Worm (Caenorhabditis elegans) whole organism, midembryonic: ENCODE measurements around the gene mspn-1.

ENCODE experiments used
- T22C8.4 ChIP-seq: fragments of 200-800 bp; sonication (Bioruptor generic); IDR thresholded peaks from 2 replicates; pipeline ENCODE4 v1.3.6; 2022; ENCODE audit warnings: missing genetic modification characterization, missing compliant biosample characterization
- flt-1 ChIP-seq: fragments of 200-800 bp; sonication (Bioruptor generic); IDR thresholded peaks from 2 replicates; pipeline ENCODE4 v1.3.6; 2022; ENCODE audit warnings: missing genetic modification characterization, missing compliant biosample characterization
- klf-2 ChIP-seq: fragments of 200-800 bp; sonication (Bioruptor generic); conservative IDR thresholded peaks from 2 replicates; pipeline ENCODE4 v1.3.6; 2022; ENCODE audit warnings: missing genetic modification reagents, missing genetic modification characterization, missing compliant biosample characterization
- med-1 ChIP-seq: sonication (generic microtip); optimal IDR thresholded peaks from 2 replicates; lab custom pipeline; 2017; ENCODE audit warnings: missing genetic modification characterization, mild to moderate bottlenecking, missing compliant biosample characterization, antibody characterized with exemption, missing genetic modification reagents; ENCODE audit not compliant: insufficient read depth
- ref-1 ChIP-seq: fragments of 200-800 bp; sonication (Bioruptor generic); conservative IDR thresholded peaks from 2 replicates; pipeline ENCODE4 v1.3.6; 2022; ENCODE audit warnings: missing genetic modification reagents, missing genetic modification characterization, missing compliant biosample characterization
- tab-1 ChIP-seq: fragments of 200-800 bp; sonication (Bioruptor generic); IDR thresholded peaks from 2 replicates; pipeline ENCODE4 v1.3.6; 2022; ENCODE audit warnings: missing genetic modification characterization, missing compliant biosample characterization
- ztf-23 ChIP-seq: fragments of 200-800 bp; sonication (Bioruptor generic); IDR thresholded peaks from 2 replicates; pipeline ENCODE4 v1.3.6; 2022; ENCODE audit warnings: missing genetic modification reagents, missing genetic modification characterization, missing compliant biosample characterization
- ztf-29 ChIP-seq: fragments of 200-800 bp; sonication (Bioruptor generic); IDR thresholded peaks from 2 replicates; pipeline ENCODE4 v1.3.6; 2022; ENCODE audit warnings: missing genetic modification reagents, missing genetic modification characterization, missing compliant biosample characterization

- TF ChIP-seq med-1 (GFP tag; lab: Kevin White, UChicago) (no peak), ztf-29 (GFP tag; lab: Robert Waterston, UW) (no peak), tab-1 (GFP tag; lab: Robert Waterston, UW) (no peak), flt-1 (no peak), ref-1 (GFP tag; lab: Robert Waterston, UW) (no peak), klf-2 (no peak), ztf-23 (GFP tag; lab: Robert Waterston, UW) (no peak), T22C8.4 (no peak)
Measured at ce11 chrIV:10129957-10130356, 47.8 kb upstream of the mspn-1 start, which contains the start of gene glt-3.
